Worm (Caenorhabditis elegans): ENCODE results near the gene K06H6.2.

K06H6.2 gene

ce11 chrV:553067-553466, 32.5 kb upstream of the K06H6.2 start, which contains the start of gene C14C6.8:
C14C6.8 (minus strand) TSS chrV:553167.
- TF ChIP-seq dmd-6 (GFP tag; IDR thresholded peaks at IDR 0.05) (no peak), lin-29 (GFP tag; IDR thresholded peaks at IDR 0.05) (no peak), spr-3 (GFP tag; optimal IDR thresholded peaks at IDR 0.05) (no peak), T26A8.4 (GFP tag; IDR thresholded peaks at IDR 0.05) (no peak), jun-1 (tag; optimal IDR thresholded peaks at IDR 0.05) (no peak), ZK337.2 (GFP tag; IDR thresholded peaks at IDR 0.05) (no peak), daf-8 (GFP tag; IDR thresholded peaks at IDR 0.05) (no peak), ceh-44 (GFP tag; IDR thresholded peaks at IDR 0.05) (no peak), hlh-11 (tag; optimal IDR thresholded peaks at IDR 0.05) (no peak), duxl-1 (tag; optimal IDR thresholded peaks at IDR 0.05; ENCODE audit: poor library complexity) (no peak), ctbp-1 (GFP tag; IDR thresholded peaks at IDR 0.05) (no peak), lin-1 (GFP tag; IDR thresholded peaks at IDR 0.05) (no peak)

- TF ChIP-seq mxl-2 (GFP tag; conservative IDR thresholded peaks at IDR 0.05) (no peak), mdt-29 (GFP tag; IDR thresholded peaks at IDR 0.05) (no peak), daf-19 (GFP tag; conservative IDR thresholded peaks at IDR 0.05) (no peak), nhr-111 (GFP tag; optimal IDR thresholded peaks at IDR 0.05) (no peak), snpc-4 (tag; optimal IDR thresholded peaks at IDR 0.05) (no peak), nhr-237 (tag; optimal IDR thresholded peaks at IDR 0.05) (no peak), arid-1 (GFP tag; conservative IDR thresholded peaks at IDR 0.05) (no peak), hlh-11 (tag; optimal IDR thresholded peaks at IDR 0.05) (no peak), F26F4.8 (GFP tag; conservative IDR thresholded peaks at IDR 0.05) (no peak), hif-1 (tag; optimal IDR thresholded peaks at IDR 0.05) (no peak), ces-1 (GFP tag; optimal IDR thresholded peaks at IDR 0.05) (no peak), lim-7 (GFP tag; IDR thresholded peaks at IDR 0.05) (no peak)
These were observed 29.5 kb upstream of the K06H6.2 start, which contains the start of gene srx-8 for ce11 chrV:556055-556454. srx-8 (minus strand) TSS chrV:556155.

DNA sequence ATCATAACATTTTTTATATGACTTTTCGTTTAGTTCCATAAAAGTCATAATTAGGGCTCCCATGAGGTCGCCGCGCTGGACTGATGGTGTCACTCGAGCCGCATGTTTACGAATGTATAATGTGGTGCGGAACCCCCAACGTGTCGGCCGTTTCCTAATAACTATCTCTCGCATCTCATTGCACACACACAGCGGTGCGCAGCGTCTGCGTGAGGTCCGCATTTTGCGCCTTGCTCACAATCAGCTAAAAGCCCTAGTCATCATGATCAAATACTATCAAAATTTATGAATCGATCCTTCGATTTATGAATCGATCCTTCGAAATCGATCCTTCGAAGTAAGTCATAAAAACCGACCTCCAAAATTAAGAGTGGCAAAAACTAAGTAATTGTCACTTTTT, 25.6 kb upstream of the K06H6.2 start, which contains the start of gene srx-7:
srx-7 (plus strand) TSS at position 256 of the 400 bp plus-strand sequence.
- no peak for TF ChIP-seq ceh-62 (tag; optimal IDR thresholded peaks at IDR 0.05)
- peak; percentile 86 for TF ChIP-seq ceh-44 (GFP tag; IDR thresholded peaks at IDR 0.05)

DNA sequence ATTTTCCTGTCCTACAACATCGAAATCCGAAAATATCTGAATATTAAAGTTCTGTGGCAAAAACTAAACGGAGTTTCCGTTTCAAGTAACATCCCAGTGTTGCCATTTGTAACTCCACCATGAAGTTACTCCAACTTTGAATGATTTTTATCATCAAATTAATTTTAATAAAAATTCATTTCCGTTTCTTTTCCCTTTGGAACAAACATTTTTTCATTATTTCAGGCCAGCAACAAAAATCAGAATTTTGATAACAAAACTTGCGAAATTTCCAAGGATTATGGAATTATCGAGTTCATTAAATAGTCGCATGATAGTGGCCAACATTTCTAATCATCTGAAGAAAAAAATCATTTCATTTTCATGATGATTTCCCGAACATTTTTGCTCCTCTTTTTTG, 22.7 kb upstream of the K06H6.2 start, which contains the start of gene C14C6.2:
C14C6.2 (plus strand) TSS at position 301 of the 400 bp plus-strand sequence.
- no peak for TF ChIP-seq php-3 (GFP tag; IDR thresholded peaks at IDR 0.05)
- TF ChIP-seq rbr-2 (tag; optimal IDR thresholded peaks at IDR 0.05), result no peak
- no peak for TF ChIP-seq zip-11 (GFP tag; IDR thresholded peaks at IDR 0.05)
- no peak for TF ChIP-seq nhr-77 (tag; optimal IDR thresholded peaks at IDR 0.05)
- no peak for TF ChIP-seq lin-39 (tag; optimal IDR thresholded peaks at IDR 0.05)
- no peak for TF ChIP-seq T26A8.4 (GFP tag; IDR thresholded peaks at IDR 0.05)
- no peak for TF ChIP-seq zfp-3 (GFP tag; conservative IDR thresholded peaks at IDR 0.05)
- no peak for TF ChIP-seq mes-2 (tag; optimal IDR thresholded peaks at IDR 0.05; ENCODE audit: poor library complexity, severe bottlenecking)
- TF ChIP-seq duxl-1 (tag; optimal IDR thresholded peaks at IDR 0.05; ENCODE audit: poor library complexity), result no peak
- no peak for TF ChIP-seq spr-1 (tag; optimal IDR thresholded peaks at IDR 0.05)

DNA sequence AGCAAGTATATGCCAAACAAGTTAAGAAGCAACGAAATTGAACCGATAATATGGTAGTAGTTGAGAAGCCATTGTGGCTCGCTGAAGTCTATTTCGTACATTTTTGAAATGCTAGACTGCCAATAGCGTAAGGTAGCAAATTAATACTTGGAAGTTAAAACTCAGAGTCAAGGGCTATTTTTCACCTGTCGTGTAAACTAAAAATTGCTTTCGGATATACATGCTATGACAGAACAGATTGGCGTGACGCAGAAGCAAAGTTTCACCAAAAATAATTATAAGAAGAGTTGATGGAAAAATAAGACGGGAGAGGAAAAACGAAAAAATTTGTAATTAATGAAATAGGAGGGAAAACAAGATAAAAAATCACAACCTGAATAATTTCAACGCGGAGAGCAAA, 19.6 kb upstream of the K06H6.2 start, which contains the start of gene sri-73:
sri-73 (minus strand) TSS at position 101 of the 400 bp plus-strand sequence.
- no peak for TF ChIP-seq egl-43 (GFP tag; IDR thresholded peaks at IDR 0.05)
- no peak for TF ChIP-seq nhr-77 (tag; optimal IDR thresholded peaks at IDR 0.05)
- no peak for TF ChIP-seq skn-1 (tag; optimal IDR thresholded peaks at IDR 0.05)
- TF ChIP-seq aha-1 (tag), result no peak
- TF ChIP-seq daf-16 (GFP tag; optimal IDR thresholded peaks at IDR 0.05), result no peak
- no peak for TF ChIP-seq daf-16 (tag; optimal IDR thresholded peaks at IDR 0.05)
- TF ChIP-seq gei-8 (GFP tag; optimal IDR thresholded peaks at IDR 0.05), result no peak
- no peak for TF ChIP-seq nhr-11 (tag; optimal IDR thresholded peaks at IDR 0.05)
- no peak for TF ChIP-seq ama-1 (optimal IDR thresholded peaks at IDR 0.05)
- TF ChIP-seq nhr-41 (GFP tag; IDR thresholded peaks at IDR 0.05), result no peak
- no peak for TF ChIP-seq tra-1 (GFP tag; IDR thresholded peaks at IDR 0.05)
- TF ChIP-seq mes-2 (tag; optimal IDR thresholded peaks at IDR 0.05; ENCODE audit: poor library complexity, severe bottlenecking), result no peak

All from whole organism, L4 larva.